Worm (Caenorhabditis elegans) whole organism, young adult: Measurements from ENCODE around the gene tag-281.
A peak's percentile ranks its signal among the peaks of the same experiment; 100 is the strongest.

Source experiments
- B0019.2 ChIP-seq: fragments of 200-800 bp; sonication (Bioruptor generic); conservative IDR thresholded peaks from 2 replicates; pipeline ENCODE4 v1.3.6; 2022; ENCODE audit warnings: missing genetic modification reagents, missing genetic modification characterization, missing compliant biosample characterization
- B0035.1 ChIP-seq: sonication (generic microtip); optimal IDR thresholded peaks from 2 replicates; lab custom pipeline; 2016; ENCODE audit warnings: missing genetic modification characterization, mild to moderate bottlenecking, missing compliant biosample characterization, missing genotype, missing genetic modification reagents
- B0261.1 ChIP-seq: sonication (generic microtip); optimal IDR thresholded peaks from 2 replicates; lab custom pipeline; 2016; ENCODE audit warnings: mild to moderate bottlenecking, missing genetic modification characterization, moderate library complexity, missing compliant biosample characterization
- C06A6.2 ChIP-seq: fragments of 200-800 bp; sonication (Bioruptor generic); conservative IDR thresholded peaks from 2 replicates; pipeline ENCODE4 v1.3.6; 2022; ENCODE audit warnings: missing genetic modification characterization, missing compliant biosample characterization
- C17E4.6 ChIP-seq: fragments of 200-800 bp; sonication (Bioruptor generic); IDR thresholded peaks from 2 replicates; pipeline ENCODE4 v1.3.6; 2022; ENCODE audit warnings: missing genetic modification reagents, missing genetic modification characterization, missing compliant biosample characterization
- D2030.7 ChIP-seq: fragments of 200-800 bp; sonication (Bioruptor generic); IDR thresholded peaks from 2 replicates; pipeline ENCODE4 v1.3.6; 2022; ENCODE audit warnings: missing genetic modification reagents, missing genetic modification characterization, missing compliant biosample characterization
- F23B12.7 ChIP-seq: sonication (generic microtip); optimal IDR thresholded peaks from 2 replicates; lab custom pipeline; 2017; ENCODE audit warnings: missing genetic modification characterization, mild to moderate bottlenecking, missing compliant biosample characterization, antibody characterized with exemption, moderate library complexity; ENCODE audit not compliant: insufficient read depth
- F37B4.10 ChIP-seq: fragments of 200-800 bp; sonication (Bioruptor generic); IDR thresholded peaks from 2 replicates; pipeline ENCODE4 v1.3.6; 2022; ENCODE audit warnings: missing genetic modification characterization, missing compliant biosample characterization
- Y53G8AR.9 ChIP-seq: fragments of 200-800 bp; sonication (Bioruptor generic); conservative IDR thresholded peaks from 2 replicates; pipeline ENCODE4 v1.3.6; 2022; ENCODE audit warnings: missing genetic modification reagents, missing genetic modification characterization, missing compliant biosample characterization
- ZK185.1 ChIP-seq: sonication (generic microtip); optimal IDR thresholded peaks from 2 replicates; lab custom pipeline; 2016; ENCODE audit warnings: mild to moderate bottlenecking, missing genetic modification characterization, missing compliant biosample characterization; ENCODE audit not compliant: poor library complexity, severe bottlenecking
- athp-1 ChIP-seq: sonication (generic microtip); optimal IDR thresholded peaks from 2 replicates; lab custom pipeline; 2017; ENCODE audit warnings: mild to moderate bottlenecking, missing genetic modification characterization, missing compliant biosample characterization
- bed-1 ChIP-seq: fragments of 200-800 bp; sonication (Bioruptor generic); IDR thresholded peaks from 2 replicates; pipeline ENCODE4 v1.3.6; 2022; ENCODE audit warnings: missing genetic modification reagents, missing genetic modification characterization, missing compliant biosample characterization
- ccch-3 ChIP-seq: fragments of 200-800 bp; sonication (Bioruptor generic); optimal IDR thresholded peaks from 2 replicates; lab custom pipeline; 2018; ENCODE audit warnings: mild to moderate bottlenecking, missing genetic modification characterization, missing compliant biosample characterization
- cebp-1 ChIP-seq, 2 experiments: fragments of 200-800 bp in 1 of 2; sonication (Bioruptor generic) in 1 of 2; sonication (generic microtip) in 1 of 2; IDR thresholded peaks in 1 of 2; optimal IDR thresholded peaks in 1 of 2; 2 replicates each; pipeline versions ENCODE4 v1.3.6 to Lab custom; 2017 to 2022; ENCODE audit warnings: missing compliant biosample characterization in 2 of 2, missing genetic modification characterization in 2 of 2, mild to moderate bottlenecking in 1 of 2, missing genetic modification reagents in 1 of 2, moderate library complexity in 1 of 2
- ceh-27 ChIP-seq: fragments of 200-800 bp; sonication (Bioruptor generic); optimal IDR thresholded peaks from 2 replicates; lab custom pipeline; 2018; ENCODE audit warnings: mild to moderate bottlenecking, missing genetic modification characterization, moderate library complexity, missing compliant biosample characterization
- ceh-40 ChIP-seq: fragments of 200-800 bp; sonication (Bioruptor generic); IDR thresholded peaks from 2 replicates; pipeline ENCODE4 v1.3.6; 2022; ENCODE audit warnings: missing genetic modification characterization, missing compliant biosample characterization
- ceh-58 ChIP-seq: fragments of 200-800 bp; sonication (Bioruptor generic); IDR thresholded peaks from 2 replicates; pipeline ENCODE4 v1.3.6; 2022; ENCODE audit warnings: missing genetic modification characterization, missing compliant biosample characterization
- ceh-79 ChIP-seq: sonication (generic microtip); optimal IDR thresholded peaks from 2 replicates; lab custom pipeline; 2017; ENCODE audit warnings: mild to moderate bottlenecking, missing genetic modification characterization, missing compliant biosample characterization
- dox-1 ChIP-seq: fragments of 200-800 bp; sonication (Bioruptor generic); IDR thresholded peaks from 2 replicates; pipeline ENCODE4 v1.3.6; 2022; ENCODE audit warnings: missing genetic modification reagents, missing genetic modification characterization, missing compliant biosample characterization
- efl-1 ChIP-seq: fragments of 150-350 bp; optimal IDR thresholded peaks from 2 replicates; lab custom pipeline; 2014; ENCODE audit warnings: missing biosample characterization, missing genetic modification reagents, missing genetic modification characterization
- egl-44 ChIP-seq: fragments of 200-800 bp; sonication (Bioruptor generic); IDR thresholded peaks from 2 replicates; pipeline ENCODE4 v1.3.6; 2022; ENCODE audit warnings: missing genetic modification reagents, missing genetic modification characterization, missing compliant biosample characterization
- ets-4 ChIP-seq: fragments of 200-800 bp; sonication (Bioruptor generic); optimal IDR thresholded peaks from 2 replicates; lab custom pipeline; 2018; ENCODE audit warnings: mild to moderate bottlenecking, missing genetic modification characterization, missing compliant biosample characterization
- hlh-12 ChIP-seq: sonication (generic microtip); optimal IDR thresholded peaks from 2 replicates; lab custom pipeline; 2016; ENCODE audit warnings: missing genetic modification characterization, missing compliant biosample characterization
- hmg-20 ChIP-seq: fragments of 200-800 bp; sonication (Bioruptor generic); IDR thresholded peaks from 2 replicates; pipeline ENCODE4 v1.3.6; 2022; ENCODE audit warnings: missing genetic modification reagents, missing genetic modification characterization, missing compliant biosample characterization
- hrde-1 ChIP-seq: sonication (generic microtip); optimal IDR thresholded peaks from 2 replicates; lab custom pipeline; 2016; ENCODE audit warnings: missing genetic modification characterization, mild to moderate bottlenecking, missing compliant biosample characterization, moderate library complexity, missing genotype, missing genetic modification reagents, borderline replicate concordance
- lag-1 ChIP-seq: fragments of 200-800 bp; sonication (Bioruptor generic); IDR thresholded peaks from 2 replicates; pipeline ENCODE4 v1.3.6; 2022; ENCODE audit warnings: missing genetic modification reagents, missing genetic modification characterization, missing compliant biosample characterization
- lin-35 ChIP-seq, 3 experiments: fragments of 150-350 bp in 2 of 3; sonication (generic microtip) in 1 of 3; optimal IDR thresholded peaks; 2 replicates each; lab custom pipeline; 2014 to 2018; ENCODE audit warnings: missing biosample characterization in 3 of 3, missing genetic modification characterization in 3 of 3, missing genetic modification reagents in 3 of 3
- lin-54 ChIP-seq: fragments of 200-800 bp; sonication (Bioruptor generic); optimal IDR thresholded peaks from 2 replicates; lab custom pipeline; 2018; ENCODE audit warnings: mild to moderate bottlenecking, missing genetic modification characterization, missing compliant biosample characterization
- lsl-1 ChIP-seq: fragments of 200-800 bp; sonication (Bioruptor generic); optimal IDR thresholded peaks from 2 replicates; lab custom pipeline; 2018; ENCODE audit warnings: mild to moderate bottlenecking, missing genetic modification characterization, moderate library complexity, missing compliant biosample characterization
- lsy-27 ChIP-seq: sonication (generic microtip); optimal IDR thresholded peaks from 2 replicates; lab custom pipeline; 2017; ENCODE audit warnings: missing genetic modification characterization, mild to moderate bottlenecking, missing compliant biosample characterization, antibody characterized with exemption, missing genotype, borderline replicate concordance; ENCODE audit not compliant: insufficient read depth
- madf-8 ChIP-seq: fragments of 200-800 bp; sonication (Bioruptor generic); conservative IDR thresholded peaks from 2 replicates; pipeline ENCODE4 v1.3.6; 2022; ENCODE audit warnings: missing genetic modification reagents, missing genetic modification characterization, missing compliant biosample characterization
- mcd-1 ChIP-seq: fragments of 200-800 bp; sonication (Bioruptor generic); IDR thresholded peaks from 2 replicates; pipeline ENCODE4 v1.3.6; 2022; ENCODE audit warnings: missing genetic modification reagents, missing genetic modification characterization, missing compliant biosample characterization
- mel-28 ChIP-seq: sonication (generic microtip); optimal IDR thresholded peaks from 2 replicates; lab custom pipeline; 2016; ENCODE audit warnings: borderline replicate concordance, mild to moderate bottlenecking, missing genetic modification characterization, missing compliant biosample characterization
- mxl-1 ChIP-seq: sonication (generic microtip); optimal IDR thresholded peaks from 2 replicates; lab custom pipeline; 2016; ENCODE audit warnings: missing genetic modification characterization, missing compliant biosample characterization
- nhr-120 ChIP-seq: fragments of 200-800 bp; sonication (Bioruptor generic); IDR thresholded peaks from 2 replicates; pipeline ENCODE4 v1.3.6; 2022; ENCODE audit warnings: missing genetic modification characterization, missing compliant biosample characterization
- nhr-179 ChIP-seq: sonication (generic microtip); optimal IDR thresholded peaks from 2 replicates; lab custom pipeline; 2016; ENCODE audit warnings: mild to moderate bottlenecking, missing genetic modification characterization, missing compliant biosample characterization
- rec-8 ChIP-seq, 2 experiments: sonication (generic microtip); optimal IDR thresholded peaks; 2 replicates each; lab custom pipeline; 2016; ENCODE audit warnings: mild to moderate bottlenecking in 2 of 2, missing genetic modification characterization in 2 of 2, missing genetic modification reagents in 2 of 2, missing genotype in 2 of 2, missing biosample characterization in 1 of 2, missing compliant biosample characterization in 1 of 2, moderate library complexity in 1 of 2
- snpc-1.3 ChIP-seq: sonication (generic microtip); optimal IDR thresholded peaks from 2 replicates; lab custom pipeline; 2017; ENCODE audit warnings: missing genetic modification characterization, mild to moderate bottlenecking, missing compliant biosample characterization, antibody characterized with exemption, moderate library complexity, missing genotype, missing genetic modification reagents; ENCODE audit not compliant: insufficient read depth
- tbp1 ChIP-seq: fragments of 200-800 bp; sonication (Bioruptor generic); optimal IDR thresholded peaks from 2 replicates; lab custom pipeline; 2018; ENCODE audit warnings: mild to moderate bottlenecking, missing genetic modification characterization, missing compliant biosample characterization
- tbx-9 ChIP-seq: sonication (generic microtip); optimal IDR thresholded peaks from 2 replicates; lab custom pipeline; 2016; ENCODE audit warnings: borderline replicate concordance, missing genetic modification characterization, inconsistent platforms, missing compliant biosample characterization
- ztf-22 ChIP-seq: fragments of 200-800 bp; sonication (Bioruptor generic); optimal IDR thresholded peaks from 2 replicates; lab custom pipeline; 2018; ENCODE audit warnings: mild to moderate bottlenecking, missing genetic modification characterization, moderate library complexity, missing compliant biosample characterization
- ztf-28 ChIP-seq: fragments of 200-800 bp; sonication (Bioruptor generic); IDR thresholded peaks from 2 replicates; pipeline ENCODE4 v1.3.6; 2022; ENCODE audit warnings: missing genetic modification reagents, missing genetic modification characterization, missing compliant biosample characterization
- ztf-3 ChIP-seq: fragments of 200-800 bp; sonication (Bioruptor generic); optimal IDR thresholded peaks from 2 replicates; lab custom pipeline; 2018; ENCODE audit warnings: mild to moderate bottlenecking, missing genetic modification characterization, missing compliant biosample characterization

The tag-281 gene

DNA sequence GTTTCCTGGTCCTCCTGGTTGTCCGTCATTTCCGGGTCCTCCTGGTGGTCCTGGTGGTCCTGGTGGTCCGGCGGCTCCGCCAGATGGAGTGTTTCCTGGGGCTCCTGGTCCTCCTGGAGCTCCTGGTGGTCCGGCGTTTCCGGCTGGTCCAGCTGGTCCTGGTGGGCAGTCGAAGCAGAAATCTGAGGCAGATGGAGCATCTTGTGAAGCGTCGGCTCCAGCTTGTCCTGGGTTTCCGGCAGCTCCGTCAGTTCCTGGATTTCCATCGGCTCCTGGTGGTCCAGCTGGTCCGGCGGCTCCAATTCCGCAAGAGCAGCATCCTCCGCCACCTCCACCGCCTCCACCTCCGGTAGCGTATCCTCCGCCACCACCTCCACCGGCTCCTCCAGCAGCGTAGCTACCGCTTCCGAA, 34.5 kb downstream of the tag-281 start (continued):
- TF ChIP-seq F37B4.10 (GFP tag; lab: Robert Waterston, UW) (0 out of 2 replicates have a peak, but pooled peaks have one; percentile 71), ztf-28 (no peak)

DNA sequence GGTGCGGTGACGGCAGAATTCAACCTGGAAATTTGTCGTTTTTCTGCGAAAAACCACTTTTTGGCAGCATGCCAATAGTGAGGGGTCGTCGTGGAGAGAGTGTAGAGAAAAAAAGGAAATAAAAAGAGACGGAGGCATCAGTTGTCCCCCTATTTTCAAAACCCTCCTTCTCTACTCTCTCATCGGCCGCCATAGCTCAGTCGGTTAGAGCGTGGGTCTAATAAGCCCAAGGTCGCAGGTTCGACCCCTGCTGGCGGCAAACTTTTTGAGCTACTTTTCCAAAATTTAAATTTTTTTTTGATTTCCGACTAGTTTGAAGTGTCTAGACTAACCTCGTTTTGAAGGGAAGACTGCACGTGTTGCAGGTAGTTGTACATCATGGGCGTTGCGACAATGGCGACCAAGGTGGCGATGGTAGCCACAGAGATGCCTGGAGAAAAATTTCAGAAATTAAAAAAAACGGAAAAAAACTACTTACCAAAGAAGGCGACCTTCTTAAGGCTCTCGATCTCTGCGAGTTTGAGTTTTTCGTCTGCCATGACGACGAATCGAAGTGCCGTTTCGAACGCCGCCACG, 35.1 kb downstream of the tag-281 start, which contains the start of gene col-85:
col-85 (minus strand) TSS at position 540 of the 576 bp plus-strand sequence.
- TF ChIP-seq F23B12.7 (tag; lab: Kevin White, UChicago) = peak; percentile 88
- peak; percentile 89 for TF ChIP-seq egl-44
- peak; percentile 78 for TF ChIP-seq lin-54
- TF ChIP-seq ZK185.1 (tag; lab: Kevin White, UChicago) = no peak
- 0 out of 2 replicates have a peak, but pooled peaks have one; percentile 35 for TF ChIP-seq C06A6.2
- TF ChIP-seq athp-1 = peak; percentile 60
- peak; percentile 55 for TF ChIP-seq ztf-3 (GFP tag; lab: Kevin White, UChicago)
- peak; percentile 86 for TF ChIP-seq mcd-1
- no peak for TF ChIP-seq ztf-22 (GFP tag; lab: Kevin White, UChicago)
- peak; percentile 72 for TF ChIP-seq B0035.1 (tag; lab: Kevin White, UChicago)
- peak; percentile 95 for TF ChIP-seq tbp1
- TF ChIP-seq C17E4.6 (GFP tag; lab: Robert Waterston, UW) = no peak
- TF ChIP-seq ceh-27 (GFP tag; lab: Kevin White, UChicago) = peak; percentile 36
- TF ChIP-seq hmg-20 = peak; percentile 67
- peak; percentile 82 for TF ChIP-seq ceh-40 (GFP tag; lab: Robert Waterston, UW)
- TF ChIP-seq tbx-9 (tag; lab: Kevin White, UChicago) = no peak
- TF ChIP-seq lsy-27 (tag; lab: Kevin White, UChicago) = peak; percentile 29
- TF ChIP-seq lsl-1 (GFP tag; lab: Kevin White, UChicago) = peak; percentile 53
- peak; percentile 88 for TF ChIP-seq mxl-1
- TF ChIP-seq dox-1 = peak; percentile 95
- TF ChIP-seq bed-1 (GFP tag; lab: Robert Waterston, UW) = 0 out of 2 replicates have a peak, but pooled peaks have one; percentile 77
- TF ChIP-seq nhr-120 (GFP tag; lab: Robert Waterston, UW) = 0 out of 2 replicates have a peak, but pooled peaks have one; percentile 28
- TF ChIP-seq snpc-1.3 = peak; percentile 87
- peak; percentile 26 for TF ChIP-seq efl-1 (GFP tag; lab: Kevin White, UChicago)
- peak; percentile 23 for TF ChIP-seq ceh-79 (tag; lab: Kevin White, UChicago)
- peak; percentile 65 for TF ChIP-seq hlh-12 (tag; lab: Kevin White, UChicago)
- peak; percentile 76 to 91 for TF ChIP-seq rec-8 (tag; optimal IDR thresholded peaks at IDR 0.05; lab: Kevin White, UChicago)
- TF ChIP-seq lag-1 (GFP tag; lab: Robert Waterston, UW) = no peak
- peak; percentile 3 for TF ChIP-seq mel-28 (tag; lab: Kevin White, UChicago)
- TF ChIP-seq B0261.1 (tag; lab: Kevin White, UChicago) = peak; percentile 99
- peak; percentile 83 for TF ChIP-seq D2030.7 (GFP tag; lab: Robert Waterston, UW)
- TF ChIP-seq Y53G8AR.9 (GFP tag; lab: Robert Waterston, UW) = peak; percentile 79
- peak; percentile 93 for TF ChIP-seq ceh-58 (GFP tag; lab: Robert Waterston, UW)
- TF ChIP-seq hrde-1 (tag; lab: Kevin White, UChicago) = peak; percentile 74
- no peak; the same call in 1 of the 2 replicates for TF ChIP-seq madf-8 (GFP tag; lab: Robert Waterston, UW)
- peak; percentile 75 for TF ChIP-seq B0019.2
- TF ChIP-seq ets-4 (GFP tag; lab: Kevin White, UChicago) = no peak
- no peak for TF ChIP-seq cebp-1 (GFP tag; IDR thresholded peaks at IDR 0.05; lab: Robert Waterston, UW)
- peak; percentile 81 for TF ChIP-seq cebp-1 (tag; optimal IDR thresholded peaks at IDR 0.05; lab: Kevin White, UChicago)
- TF ChIP-seq ztf-28 = peak; percentile 81
- TF ChIP-seq lin-35 (GFP tag; optimal IDR thresholded peaks at IDR 0.05; lab: Kevin White, UChicago) = peak in 1 of 3 experiments; percentile 78
- TF ChIP-seq ccch-3 (GFP tag; lab: Kevin White, UChicago) = peak; percentile 30
- peak; percentile 42 for TF ChIP-seq nhr-179 (tag; lab: Kevin White, UChicago)
